Worm (Caenorhabditis elegans): ENCODE results near the gene F54D12.7.

The F54D12.7 gene

ce11 chrII:1338196-1338595 is 47.0 kb downstream of the F54D12.7 start:
- TF ChIP-seq lim-6 (tag; optimal IDR thresholded peaks at IDR 0.05) (no peak), fkh-10 (GFP tag; optimal IDR thresholded peaks at IDR 0.05) (no peak), nfya-1 (tag; optimal IDR thresholded peaks at IDR 0.05) (no peak), ceh-14 (tag; optimal IDR thresholded peaks at IDR 0.05) (peak; percentile 38), ceh-30 (tag; optimal IDR thresholded peaks at IDR 0.05) (no peak), sox-4 (tag; optimal IDR thresholded peaks at IDR 0.05) (no peak), tbx-2 (tag; optimal IDR thresholded peaks at IDR 0.05) (no peak)

Data from whole organism, late embryonic.